Worm (Caenorhabditis elegans): ENCODE data around the gene T23G4.2.

DNA sequence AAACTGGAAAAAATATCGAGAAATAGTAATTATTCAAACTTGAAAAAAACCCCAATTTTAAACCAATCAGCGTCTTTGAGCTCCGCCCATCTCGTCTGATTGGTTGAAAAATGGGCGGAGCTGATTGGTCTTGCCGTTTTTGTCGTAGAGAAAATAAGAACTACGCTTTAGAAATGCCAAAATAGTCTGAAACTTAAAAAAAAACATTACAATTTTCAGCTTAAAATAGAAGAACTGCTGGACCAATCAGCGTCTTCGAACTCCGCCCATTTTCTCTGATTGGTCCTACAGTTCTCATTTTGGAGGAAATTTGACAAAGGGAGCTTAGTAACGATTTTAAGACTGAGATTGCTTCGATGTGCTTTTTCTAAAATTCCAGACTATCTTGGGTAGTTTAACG lies 9.9 kb downstream of the T23G4.2 start:
- TF ChIP-seq lin-13 (GFP tag; optimal IDR thresholded peaks at IDR 0.05) (no peak), snpc-4 (tag; optimal IDR thresholded peaks at IDR 0.05) (no peak), elt-2 (tag; optimal IDR thresholded peaks at IDR 0.05) (no peak), elt-3 (tag; optimal IDR thresholded peaks at IDR 0.05) (no peak), unc-86 (tag; optimal IDR thresholded peaks at IDR 0.05) (no peak), zag-1 (tag; optimal IDR thresholded peaks at IDR 0.05) (no peak), egl-27 (tag; optimal IDR thresholded peaks at IDR 0.05) (no peak), lir-3 (tag; optimal IDR thresholded peaks at IDR 0.05; ENCODE audit: poor library complexity) (no peak), nhr-237 (tag; optimal IDR thresholded peaks at IDR 0.05) (no peak)

All from whole organism, L1 larva.